Fruit fly (Drosophila melanogaster) S2 (cell line): ENCODE measurements around the gene Rpt2.

Experiments used
- CG8478 ChIP-seq: fragments of >200 bp; optimal IDR thresholded peaks from 2 replicates; lab custom pipeline; 2018
- CTCF ChIP-seq, 2 experiments: fragments of >200 bp; optimal IDR thresholded peaks; 2 replicates each; lab custom pipeline; 2018

dm6 chr3R:23962781-23963222, 31.4 kb upstream of the Rpt2 start, which contains the start of gene CG31140:
- TF ChIP-seq CTCF (optimal IDR thresholded peaks at IDR 0.05; lab: Kevin White, UChicago) = no peak
- TF ChIP-seq CG8478 (lab: Kevin White, UChicago) = no peak
